In the genomic region with DNA sequence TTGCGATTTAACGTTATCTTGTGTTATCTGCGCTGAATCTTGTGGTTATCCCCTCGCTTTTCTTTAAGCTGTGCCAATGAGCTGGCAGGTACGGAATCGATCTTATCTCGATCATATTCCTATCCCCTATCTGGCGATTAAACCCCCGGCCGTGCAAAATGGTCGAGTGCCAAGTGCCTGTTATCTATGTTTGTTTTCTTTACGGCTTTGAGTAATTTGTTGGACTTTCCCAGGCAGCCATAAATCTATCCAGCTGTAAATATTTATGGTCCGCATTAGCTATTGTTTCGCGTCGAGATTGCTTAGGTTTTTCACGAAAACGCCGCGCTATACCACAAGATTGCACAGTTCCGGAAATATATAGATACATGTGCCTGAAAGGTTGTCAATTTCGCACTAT, we compare ENCODE assay signal across 1 fruit fly cellular context.
TF ChIP-seq lines count a peak whose summit lies in the region.

No protein-coding gene starts in this region.

TF ChIP-seq in whole organism, embryonic, 481 proteins besides CTCF, POLR2A, EP300 and RAD21 (continued from another document):
- no peak for TF ChIP-seq z (GFP tag; IDR thresholded peaks at IDR 0.05; lab: Robert Waterston, UW)
- no peak for TF ChIP-seq trh (GFP tag; optimal IDR thresholded peaks at IDR 0.05; lab: Kevin White, UChicago)
- TF ChIP-seq Abd-B (GFP tag; optimal IDR thresholded peaks at IDR 0.05; lab: Kevin White, UChicago) = no peak
- no peak for TF ChIP-seq ap (GFP tag; IDR thresholded peaks at IDR 0.05; lab: Robert Waterston, UW)
- TF ChIP-seq exex (tag; optimal IDR thresholded peaks at IDR 0.05; lab: Kevin White, UChicago) = peak; percentile 85
- TF ChIP-seq grau (tag; optimal IDR thresholded peaks at IDR 0.05; lab: Kevin White, UChicago) = no peak
- TF ChIP-seq tna (GFP tag; IDR thresholded peaks at IDR 0.05; lab: Robert Waterston, UW; ENCODE audit: partially characterized antibody) = no peak
- no peak for TF ChIP-seq CG2875 (GFP tag; optimal IDR thresholded peaks at IDR 0.05; lab: Kevin White, UChicago)
- no peak for TF ChIP-seq CG8924 (tag; optimal IDR thresholded peaks at IDR 0.05; lab: Kevin White, UChicago)
- no peak for TF ChIP-seq maf-S (GFP tag; optimal IDR thresholded peaks at IDR 0.05; lab: Kevin White, UChicago)
- no peak for TF ChIP-seq CG3847 (GFP tag; IDR thresholded peaks at IDR 0.05; lab: Robert Waterston, UW)
- no peak for TF ChIP-seq rib (GFP tag; IDR thresholded peaks at IDR 0.05; lab: Robert Waterston, UW)
- TF ChIP-seq CG6765 (GFP tag; optimal IDR thresholded peaks at IDR 0.05; lab: Kevin White, UChicago) = no peak
- no peak for TF ChIP-seq CrebB (tag; optimal IDR thresholded peaks at IDR 0.05; lab: Kevin White, UChicago)
- TF ChIP-seq klu (GFP tag; IDR thresholded peaks at IDR 0.05; lab: Robert Waterston, UW) = no peak
- no peak for TF ChIP-seq pros (GFP tag; optimal IDR thresholded peaks at IDR 0.05; lab: Kevin White, UChicago)
- peak; percentile 44 for TF ChIP-seq CG2678 (tag; optimal IDR thresholded peaks at IDR 0.05; lab: Kevin White, UChicago)
- TF ChIP-seq Sry-β (GFP tag; optimal IDR thresholded peaks at IDR 0.05; lab: Kevin White, UChicago) = no peak
- no peak for TF ChIP-seq zen2 (GFP tag; IDR thresholded peaks at IDR 0.05; lab: Robert Waterston, UW; ENCODE audit: partially characterized antibody)
- no peak for TF ChIP-seq Six4 (GFP tag; optimal IDR thresholded peaks at IDR 0.05; lab: Kevin White, UChicago)
- TF ChIP-seq CG6813 (GFP tag; optimal IDR thresholded peaks at IDR 0.05; lab: Kevin White, UChicago) = no peak
- no peak for TF ChIP-seq Med (GFP tag; lab: Kevin White, UChicago)
- TF ChIP-seq lola (GFP tag; optimal IDR thresholded peaks at IDR 0.05; lab: Kevin White, UChicago) = no peak
- peak; percentile 2 for TF ChIP-seq CG13296 (GFP tag; optimal IDR thresholded peaks at IDR 0.05; lab: Kevin White, UChicago)
- TF ChIP-seq esg (GFP tag; conservative IDR thresholded peaks at IDR 0.05; lab: Robert Waterston, UW) = no peak
- no peak for TF ChIP-seq nom (GFP tag; optimal IDR thresholded peaks at IDR 0.05; lab: Kevin White, UChicago)
- no peak for TF ChIP-seq NC2β (GFP tag; optimal IDR thresholded peaks at IDR 0.05; lab: Kevin White, UChicago)
- TF ChIP-seq Bteb2 (GFP tag; optimal IDR thresholded peaks at IDR 0.05; lab: Kevin White, UChicago) = no peak
- TF ChIP-seq CG10321 (GFP tag; IDR thresholded peaks at IDR 0.05; lab: Robert Waterston, UW) = no peak
- TF ChIP-seq CG34376 (GFP tag; optimal IDR thresholded peaks at IDR 0.05; lab: Kevin White, UChicago) = peak; percentile 71
- TF ChIP-seq bsh (GFP tag; optimal IDR thresholded peaks at IDR 0.05; lab: Kevin White, UChicago) = no peak
- no peak for TF ChIP-seq Dref (GFP tag; IDR thresholded peaks at IDR 0.05; lab: Robert Waterston, UW)
- no peak for TF ChIP-seq CG14860 (GFP tag; IDR thresholded peaks at IDR 0.05; lab: Robert Waterston, UW; ENCODE audit: partially characterized antibody)
- TF ChIP-seq Aef1 (GFP tag; IDR thresholded peaks at IDR 0.05; lab: Robert Waterston, UW) = no peak
- no peak for TF ChIP-seq CG4424 (GFP tag; optimal IDR thresholded peaks at IDR 0.05; lab: Kevin White, UChicago)
- no peak for TF ChIP-seq zfh2 (GFP tag; optimal IDR thresholded peaks at IDR 0.05; lab: Kevin White, UChicago)
- TF ChIP-seq CG3163 (GFP tag; optimal IDR thresholded peaks at IDR 0.05; lab: Kevin White, UChicago) = no peak
- TF ChIP-seq zen (tag; optimal IDR thresholded peaks at IDR 0.05; lab: Kevin White, UChicago) = peak; percentile 38
- TF ChIP-seq amos (GFP tag; IDR thresholded peaks at IDR 0.05; lab: Robert Waterston, UW; ENCODE audit: partially characterized antibody) = no peak
- TF ChIP-seq bcd (GFP tag; optimal IDR thresholded peaks at IDR 0.05; lab: Kevin White, UChicago) = no peak
- no peak for TF ChIP-seq CG6791 (GFP tag; IDR thresholded peaks at IDR 0.05; lab: Robert Waterston, UW; ENCODE audit: partially characterized antibody)
- TF ChIP-seq Elba2 (GFP tag; optimal IDR thresholded peaks at IDR 0.05; lab: Kevin White, UChicago) = no peak
- no peak for TF ChIP-seq trem (tag; optimal IDR thresholded peaks at IDR 0.05; lab: Kevin White, UChicago)
- no peak for TF ChIP-seq Dip2 (GFP tag; IDR thresholded peaks at IDR 0.05; lab: Robert Waterston, UW)
- peak; percentile 65 for TF ChIP-seq sug (tag; optimal IDR thresholded peaks at IDR 0.05; lab: Kevin White, UChicago)
- TF ChIP-seq mirr (GFP tag; optimal IDR thresholded peaks at IDR 0.05; lab: Kevin White, UChicago) = peak; percentile 21
- no peak for TF ChIP-seq Sin3A (optimal IDR thresholded peaks at IDR 0.05; lab: Kevin White, UChicago)
- TF ChIP-seq CG13624 (GFP tag; optimal IDR thresholded peaks at IDR 0.05; lab: Kevin White, UChicago) = no peak
- no peak for TF ChIP-seq CG34224 (GFP tag; IDR thresholded peaks at IDR 0.05; lab: Robert Waterston, UW; ENCODE audit: partially characterized antibody)
- no peak for TF ChIP-seq CG15601 (tag; optimal IDR thresholded peaks at IDR 0.05; lab: Kevin White, UChicago)
- TF ChIP-seq Trl (optimal IDR thresholded peaks at IDR 0.05; lab: Kevin White, UChicago) = no peak
- TF ChIP-seq Trl (GFP tag; optimal IDR thresholded peaks at IDR 0.05; lab: Kevin White, UChicago) = no peak
- no peak for TF ChIP-seq sqz (GFP tag; optimal IDR thresholded peaks at IDR 0.05; lab: Kevin White, UChicago)
- TF ChIP-seq CG2199 (GFP tag; IDR thresholded peaks at IDR 0.05; lab: Robert Waterston, UW) = no peak
- TF ChIP-seq CG6272 (GFP tag; IDR thresholded peaks at IDR 0.05; lab: Robert Waterston, UW) = no peak
- no peak for TF ChIP-seq Camta (GFP tag; optimal IDR thresholded peaks at IDR 0.05; lab: Kevin White, UChicago)
- no peak for TF ChIP-seq Atf-2 (GFP tag; optimal IDR thresholded peaks at IDR 0.05; lab: Kevin White, UChicago)
- no peak for TF ChIP-seq CG43689 (GFP tag; IDR thresholded peaks at IDR 0.05; lab: Robert Waterston, UW)
- TF ChIP-seq eyg (GFP tag; optimal IDR thresholded peaks at IDR 0.05; lab: Kevin White, UChicago) = no peak
- TF ChIP-seq cwo (GFP tag; optimal IDR thresholded peaks at IDR 0.05; lab: Kevin White, UChicago) = no peak
- no peak for TF ChIP-seq CG6175 (GFP tag; IDR thresholded peaks at IDR 0.05; lab: Robert Waterston, UW)
- TF ChIP-seq fd102C (GFP tag; optimal IDR thresholded peaks at IDR 0.05; lab: Kevin White, UChicago) = no peak
- peak; percentile 17 for TF ChIP-seq CG17568 (GFP tag; optimal IDR thresholded peaks at IDR 0.05; lab: Kevin White, UChicago)
- TF ChIP-seq CG17385 (GFP tag; optimal IDR thresholded peaks at IDR 0.05; lab: Kevin White, UChicago) = no peak
- TF ChIP-seq Ada2b (GFP tag; IDR thresholded peaks at IDR 0.05; lab: Robert Waterston, UW) = no peak
- TF ChIP-seq sd (tag; optimal IDR thresholded peaks at IDR 0.05; lab: Kevin White, UChicago) = peak; percentile 22
- TF ChIP-seq Sox102F (GFP tag; optimal IDR thresholded peaks at IDR 0.05; lab: Kevin White, UChicago) = no peak
- TF ChIP-seq YL-1 (GFP tag; optimal IDR thresholded peaks at IDR 0.05; lab: Kevin White, UChicago) = no peak
- peak; percentile 1 for TF ChIP-seq schlank (tag; optimal IDR thresholded peaks at IDR 0.05; lab: Kevin White, UChicago)
- peak; percentile 9 for TF ChIP-seq CG7271 (tag; optimal IDR thresholded peaks at IDR 0.05; lab: Kevin White, UChicago)
- TF ChIP-seq CG33213 (GFP tag; optimal IDR thresholded peaks at IDR 0.05; lab: Kevin White, UChicago) = no peak
- no peak for TF ChIP-seq D19A (tag; optimal IDR thresholded peaks at IDR 0.05; lab: Kevin White, UChicago)
- no peak for TF ChIP-seq CG9727 (GFP tag; optimal IDR thresholded peaks at IDR 0.05; lab: Kevin White, UChicago)
- no peak for TF ChIP-seq az2 (GFP tag; optimal IDR thresholded peaks at IDR 0.05; lab: Kevin White, UChicago)
- no peak for TF ChIP-seq Atf3 (GFP tag; optimal IDR thresholded peaks at IDR 0.05; lab: Kevin White, UChicago)
- no peak for TF ChIP-seq CG10543 (GFP tag; optimal IDR thresholded peaks at IDR 0.05; lab: Kevin White, UChicago)
- no peak for TF ChIP-seq CG8478 (optimal IDR thresholded peaks at IDR 0.05; lab: Kevin White, UChicago)
- TF ChIP-seq CG15479 (GFP tag; optimal IDR thresholded peaks at IDR 0.05; lab: Kevin White, UChicago) = peak; percentile 97
- TF ChIP-seq Nf-YC (tag; optimal IDR thresholded peaks at IDR 0.05; lab: Kevin White, UChicago) = no peak
- no peak for TF ChIP-seq caup (GFP tag; optimal IDR thresholded peaks at IDR 0.05; lab: Kevin White, UChicago; ENCODE audit: severe bottlenecking)
- no peak for TF ChIP-seq Poxn (GFP tag; IDR thresholded peaks at IDR 0.05; lab: Robert Waterston, UW)
- no peak for TF ChIP-seq jumu (GFP tag; optimal IDR thresholded peaks at IDR 0.05; lab: Kevin White, UChicago)
- TF ChIP-seq CG4328 (GFP tag; optimal IDR thresholded peaks at IDR 0.05; lab: Kevin White, UChicago) = no peak
- no peak for TF ChIP-seq luna (GFP tag; optimal IDR thresholded peaks at IDR 0.05; lab: Kevin White, UChicago)
- TF ChIP-seq NK7.1 (GFP tag; optimal IDR thresholded peaks at IDR 0.05; lab: Kevin White, UChicago) = no peak
- no peak for TF ChIP-seq Oaz (GFP tag; IDR thresholded peaks at IDR 0.05; lab: Robert Waterston, UW)
- TF ChIP-seq fd3F (GFP tag; optimal IDR thresholded peaks at IDR 0.05; lab: Kevin White, UChicago) = no peak
- TF ChIP-seq CG10267 (tag; optimal IDR thresholded peaks at IDR 0.05; lab: Kevin White, UChicago) = no peak
- TF ChIP-seq CG4854 (GFP tag; optimal IDR thresholded peaks at IDR 0.05; lab: Kevin White, UChicago) = no peak
- TF ChIP-seq Hsf (GFP tag; optimal IDR thresholded peaks at IDR 0.05; lab: Kevin White, UChicago) = no peak
- no peak for TF ChIP-seq Doc2 (GFP tag; IDR thresholded peaks at IDR 0.05; lab: Robert Waterston, UW)
- TF ChIP-seq CG10147 (GFP tag; optimal IDR thresholded peaks at IDR 0.05; lab: Kevin White, UChicago) = no peak
- TF ChIP-seq Dad (GFP tag; optimal IDR thresholded peaks at IDR 0.05; lab: Kevin White, UChicago) = no peak
- no peak for TF ChIP-seq CG12104 (GFP tag; optimal IDR thresholded peaks at IDR 0.05; lab: Kevin White, UChicago)
- TF ChIP-seq jigr1 (GFP tag; IDR thresholded peaks at IDR 0.05; lab: Robert Waterston, UW) = no peak
- TF ChIP-seq GATAe (GFP tag; conservative IDR thresholded peaks at IDR 0.05; lab: Robert Waterston, UW) = no peak
- no peak for TF ChIP-seq CG1603 (tag; optimal IDR thresholded peaks at IDR 0.05; lab: Kevin White, UChicago)
- no peak for TF ChIP-seq dmrt11E (tag; optimal IDR thresholded peaks at IDR 0.05; lab: Kevin White, UChicago)
- TF ChIP-seq Dbx (GFP tag; IDR thresholded peaks at IDR 0.05; lab: Robert Waterston, UW) = no peak
- TF ChIP-seq CG17802 (tag; optimal IDR thresholded peaks at IDR 0.05; lab: Kevin White, UChicago) = no peak
- TF ChIP-seq Asciz (GFP tag; optimal IDR thresholded peaks at IDR 0.05; lab: Kevin White, UChicago) = no peak
- peak; percentile 13 for TF ChIP-seq PHDP (tag; optimal IDR thresholded peaks at IDR 0.05; lab: Kevin White, UChicago)
- no peak for TF ChIP-seq abd-A (tag; optimal IDR thresholded peaks at IDR 0.05; lab: Kevin White, UChicago)
- no peak for TF ChIP-seq HmgD (GFP tag; optimal IDR thresholded peaks at IDR 0.05; lab: Kevin White, UChicago)
- TF ChIP-seq CkIIα-i1 (GFP tag; IDR thresholded peaks at IDR 0.05; lab: Robert Waterston, UW) = no peak
- peak; percentile 50 for TF ChIP-seq CG12071 (GFP tag; optimal IDR thresholded peaks at IDR 0.05; lab: Kevin White, UChicago)
- no peak for TF ChIP-seq ato (GFP tag; IDR thresholded peaks at IDR 0.05; lab: Robert Waterston, UW; ENCODE audit: partially characterized antibody)
- no peak for TF ChIP-seq pb (GFP tag; optimal IDR thresholded peaks at IDR 0.05; lab: Kevin White, UChicago)
- TF ChIP-seq Tbp (GFP tag; optimal IDR thresholded peaks at IDR 0.05; lab: Kevin White, UChicago) = no peak
- no peak for TF ChIP-seq Ptx1 (GFP tag; IDR thresholded peaks at IDR 0.05; lab: Robert Waterston, UW)
- no peak for TF ChIP-seq ssp (GFP tag; IDR thresholded peaks at IDR 0.05; lab: Robert Waterston, UW)
- TF ChIP-seq CG15011 (GFP tag; optimal IDR thresholded peaks at IDR 0.05; lab: Kevin White, UChicago) = no peak
- TF ChIP-seq CG12744 (GFP tag; optimal IDR thresholded peaks at IDR 0.05; lab: Kevin White, UChicago) = no peak
- peak; percentile 60 for TF ChIP-seq grn (GFP tag; optimal IDR thresholded peaks at IDR 0.05; lab: Kevin White, UChicago)
- no peak for TF ChIP-seq Nf-YB (GFP tag; optimal IDR thresholded peaks at IDR 0.05; lab: Kevin White, UChicago)
- TF ChIP-seq CG30403 (GFP tag; optimal IDR thresholded peaks at IDR 0.05; lab: Kevin White, UChicago) = no peak
- no peak for TF ChIP-seq CG3838 (GFP tag; optimal IDR thresholded peaks at IDR 0.05; lab: Kevin White, UChicago)
- no peak for TF ChIP-seq lmd (GFP tag; IDR thresholded peaks at IDR 0.05; lab: Robert Waterston, UW)
- no peak for TF ChIP-seq Mes4 (GFP tag; optimal IDR thresholded peaks at IDR 0.05; lab: Kevin White, UChicago)
- no peak for TF ChIP-seq ham (GFP tag; IDR thresholded peaks at IDR 0.05; lab: Robert Waterston, UW)
- TF ChIP-seq wor (GFP tag; IDR thresholded peaks at IDR 0.05; lab: Robert Waterston, UW) = no peak
- TF ChIP-seq NFAT (GFP tag; IDR thresholded peaks at IDR 0.05; lab: Robert Waterston, UW) = no peak
- TF ChIP-seq CG17612 (GFP tag; IDR thresholded peaks at IDR 0.05; lab: Robert Waterston, UW) = no peak
- no peak for TF ChIP-seq Rfx (GFP tag; IDR thresholded peaks at IDR 0.05; lab: Robert Waterston, UW)
- no peak for TF ChIP-seq CG16863 (GFP tag; optimal IDR thresholded peaks at IDR 0.05; lab: Kevin White, UChicago)
- no peak for TF ChIP-seq CG2116 (GFP tag; optimal IDR thresholded peaks at IDR 0.05; lab: Kevin White, UChicago)
- TF ChIP-seq ftz-f1 (GFP tag; optimal IDR thresholded peaks at IDR 0.05; lab: Kevin White, UChicago) = no peak
- no peak for TF ChIP-seq Dfd (GFP tag; optimal IDR thresholded peaks at IDR 0.05; lab: Kevin White, UChicago)
- peak; percentile 85 for TF ChIP-seq cad (GFP tag; optimal IDR thresholded peaks at IDR 0.05; lab: Kevin White, UChicago)
- no peak for TF ChIP-seq BEAF-32 (GFP tag; optimal IDR thresholded peaks at IDR 0.05; lab: Kevin White, UChicago)
- no peak for TF ChIP-seq ro (GFP tag; IDR thresholded peaks at IDR 0.05; lab: Robert Waterston, UW)
- TF ChIP-seq tup (GFP tag; optimal IDR thresholded peaks at IDR 0.05; lab: Kevin White, UChicago) = no peak
- no peak for TF ChIP-seq pita (GFP tag; optimal IDR thresholded peaks at IDR 0.05; lab: Kevin White, UChicago)
- TF ChIP-seq Ssrp (tag; optimal IDR thresholded peaks at IDR 0.05; lab: Kevin White, UChicago) = no peak
- no peak for TF ChIP-seq MESR4 (GFP tag; optimal IDR thresholded peaks at IDR 0.05; lab: Kevin White, UChicago)
